Worm (Caenorhabditis elegans) whole organism, L4/young adult: ENCODE measurements around the gene srx-42.

ENCODE experiments used
- W03F9.2 ChIP-seq: fragments of 150-350 bp; optimal IDR thresholded peaks from 2 replicates; lab custom pipeline; 2014; ENCODE audit warnings: missing biosample characterization, missing genetic modification characterization
- dao-5 ChIP-seq: sonication (generic microtip); optimal IDR thresholded peaks from 2 replicates; lab custom pipeline; 2016; ENCODE audit warnings: missing genotype, missing genetic modification characterization, moderate library complexity, missing compliant biosample characterization
- him-1 ChIP-seq: sonication (generic microtip); optimal IDR thresholded peaks from 2 replicates; lab custom pipeline; 2016; ENCODE audit warnings: missing genotype, missing genetic modification reagents, missing genetic modification characterization, missing compliant biosample characterization

Gene srx-42

DNA sequence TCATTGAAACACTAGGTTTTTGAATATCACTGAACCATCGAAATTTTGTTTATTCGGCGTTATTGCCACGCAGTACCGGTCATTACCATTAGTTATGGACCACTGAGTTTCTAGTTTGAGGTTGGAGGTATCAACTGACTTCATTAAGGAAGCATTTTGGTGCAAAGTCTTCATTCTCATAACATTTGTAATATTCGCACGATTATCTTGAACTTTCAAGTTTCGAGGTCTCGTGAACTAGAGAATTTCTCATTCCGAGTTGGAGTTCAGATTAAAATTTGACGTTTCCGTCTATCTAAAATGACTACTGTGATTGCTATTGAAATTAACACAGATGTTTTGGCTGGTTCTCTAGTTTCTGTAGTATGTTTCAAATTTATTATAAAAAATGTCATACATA is at the start of gene srx-42:
TSS of gene srx-42 (plus strand) at position 301 of the 400 bp plus-strand sequence.
- TF ChIP-seq dao-5 (tag; lab: Kevin White, UChicago): no peak
- no peak for TF ChIP-seq him-1
- no peak for TF ChIP-seq W03F9.2

DNA sequence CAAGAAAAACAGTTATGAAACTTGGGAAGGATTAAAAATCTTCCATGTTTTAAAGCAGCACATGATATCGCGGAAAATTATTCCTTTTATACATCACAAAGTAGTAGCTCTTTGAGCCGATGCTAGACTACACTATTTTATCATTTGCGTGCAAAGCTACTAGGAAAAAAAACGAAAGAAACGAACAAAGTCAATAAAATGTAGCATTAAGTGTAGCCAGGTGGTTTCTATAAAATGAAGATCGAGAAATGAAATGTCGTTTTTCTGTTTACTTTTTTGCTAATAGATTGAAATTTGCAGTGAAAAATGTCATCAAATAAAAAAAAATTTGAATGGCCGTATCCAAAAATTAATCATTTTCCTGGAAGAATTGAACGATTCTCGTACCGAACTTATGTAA is 47.9 kb upstream of the srx-42 start, which contains the start of gene cpt-5:
TSS of gene cpt-5 (plus strand) at position 301 of the 400 bp plus-strand sequence.
- no peak for TF ChIP-seq him-1
- TF ChIP-seq dao-5 (tag; lab: Kevin White, UChicago): no peak
- TF ChIP-seq W03F9.2: no peak

DNA sequence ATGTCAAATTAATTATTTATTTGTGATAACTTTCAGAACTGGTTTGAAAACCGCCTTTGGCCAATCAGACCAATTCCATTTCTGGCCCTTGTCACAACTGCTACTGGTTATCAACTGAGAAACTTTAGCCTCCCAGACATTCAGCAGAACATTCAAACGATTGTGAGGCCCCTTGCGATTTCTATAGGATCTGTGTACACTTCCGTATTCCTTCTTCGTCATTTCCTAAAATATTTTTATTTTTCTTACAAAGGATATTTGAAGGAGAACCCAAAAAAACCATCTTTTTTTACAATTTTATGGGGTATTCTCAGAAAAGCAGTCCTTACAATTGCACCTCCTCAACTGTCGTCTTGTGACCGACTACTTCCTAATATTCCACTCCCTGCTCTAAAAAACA is 47.5 kb upstream of the srx-42 start:
- TF ChIP-seq dao-5 (tag; lab: Kevin White, UChicago) (no peak), W03F9.2 (no peak), him-1 (no peak)

- TF ChIP-seq him-1 (no peak), W03F9.2 (no peak), dao-5 (tag; lab: Kevin White, UChicago) (no peak)
Measured at ce11 chrV:13876529-13876928, 44.3 kb upstream of the srx-42 start, which contains the start of gene T22G5.1. T22G5.1 (plus strand) TSS chrV:13876829.

DNA sequence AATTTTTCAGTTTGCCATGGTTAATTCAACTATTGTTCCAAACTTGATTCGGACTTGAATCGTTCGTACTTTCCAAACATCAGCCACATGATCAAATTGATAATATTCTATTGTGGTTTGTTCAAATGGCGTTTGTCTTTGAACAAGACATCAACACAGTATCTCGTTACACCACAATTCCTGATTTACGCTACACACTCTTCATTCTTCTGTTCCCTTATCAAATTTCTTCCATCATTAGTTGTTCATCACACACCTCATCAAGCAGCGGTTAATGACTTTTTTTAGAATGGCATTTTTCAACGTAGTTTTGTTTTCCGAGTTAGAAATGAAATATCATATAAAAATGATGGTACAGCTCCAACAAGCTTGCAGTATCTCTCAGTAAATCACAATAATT is 42.6 kb upstream of the srx-42 start:
- TF ChIP-seq dao-5 (tag; lab: Kevin White, UChicago): no peak
- TF ChIP-seq W03F9.2: no peak
- TF ChIP-seq him-1: no peak

ce11 chrV:13879241-13879640 is 41.6 kb upstream of the srx-42 start, which contains the start of gene lbp-7:
lbp-7 (plus strand) TSS chrV:13879552.
- TF ChIP-seq dao-5 (tag; lab: Kevin White, UChicago) (no peak), him-1 (no peak), W03F9.2 (no peak)

ce11 chrV:13880163-13880562 is 40.7 kb upstream of the srx-42 start:
- TF ChIP-seq W03F9.2: no peak
- TF ChIP-seq him-1: no peak
- no peak for TF ChIP-seq dao-5 (tag; lab: Kevin White, UChicago)

DNA sequence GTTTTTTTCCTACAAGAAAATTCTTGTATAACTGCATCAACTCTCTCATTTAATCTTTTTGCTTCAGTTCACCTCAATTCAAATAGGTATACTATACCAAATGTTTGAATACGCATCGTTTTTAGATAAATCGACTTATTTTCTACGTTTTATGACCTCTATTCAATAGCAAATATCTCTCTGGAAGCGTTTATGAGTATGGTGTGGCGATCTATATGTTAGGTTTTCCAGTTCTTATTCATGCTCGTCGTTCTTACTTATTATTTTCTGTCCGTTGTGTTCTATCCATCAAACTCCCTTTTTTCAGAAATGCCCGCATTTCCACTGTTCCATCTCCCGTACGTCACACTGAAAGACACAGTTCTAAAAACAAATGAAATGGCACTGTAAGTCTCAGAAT is 40.2 kb upstream of the srx-42 start, which contains the start of gene T22G5.3:
TSS of gene T22G5.3 (plus strand) at position 301 of the 400 bp plus-strand sequence.
- no peak for TF ChIP-seq W03F9.2
- no peak for TF ChIP-seq dao-5 (tag; lab: Kevin White, UChicago)
- TF ChIP-seq him-1: no peak

DNA sequence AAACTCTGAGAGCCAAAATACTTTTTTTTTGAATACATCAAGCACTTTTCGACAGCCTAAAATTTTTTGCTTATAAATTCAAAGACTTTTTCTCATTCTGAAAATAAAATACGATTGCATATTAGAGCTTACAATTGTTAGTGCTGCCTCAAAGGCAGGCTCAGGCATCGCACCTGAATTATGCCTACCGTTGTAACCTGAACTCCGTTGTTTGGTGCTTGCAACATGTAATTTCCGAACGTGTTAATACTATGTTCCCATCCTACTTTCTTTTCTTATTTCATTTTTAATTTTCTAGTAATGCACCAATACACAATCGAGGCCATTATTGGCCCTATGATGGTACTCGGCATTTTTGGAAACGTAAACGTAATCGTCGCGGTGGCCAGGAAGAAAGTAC is 33.5 kb upstream of the srx-42 start, which contains the start of gene srsx-19:
TSS of gene srsx-19 (plus strand) at position 301 of the 400 bp plus-strand sequence.
- TF ChIP-seq W03F9.2: no peak
- no peak for TF ChIP-seq him-1
- no peak for TF ChIP-seq dao-5 (tag; lab: Kevin White, UChicago)

ce11 chrV:13889516-13889915 is 31.3 kb upstream of the srx-42 start, which contains the start of gene spp-12:
spp-12 (plus strand) TSS chrV:13889816.
- TF ChIP-seq him-1 (no peak), dao-5 (tag; lab: Kevin White, UChicago) (no peak), W03F9.2 (no peak)

- TF ChIP-seq him-1 (no peak), W03F9.2 (no peak), dao-5 (tag; lab: Kevin White, UChicago) (no peak)
Measured at ce11 chrV:13890473-13890872, 30.4 kb upstream of the srx-42 start, which contains the start of gene lbp-8. lbp-8 (plus strand) TSS chrV:13890773.

DNA sequence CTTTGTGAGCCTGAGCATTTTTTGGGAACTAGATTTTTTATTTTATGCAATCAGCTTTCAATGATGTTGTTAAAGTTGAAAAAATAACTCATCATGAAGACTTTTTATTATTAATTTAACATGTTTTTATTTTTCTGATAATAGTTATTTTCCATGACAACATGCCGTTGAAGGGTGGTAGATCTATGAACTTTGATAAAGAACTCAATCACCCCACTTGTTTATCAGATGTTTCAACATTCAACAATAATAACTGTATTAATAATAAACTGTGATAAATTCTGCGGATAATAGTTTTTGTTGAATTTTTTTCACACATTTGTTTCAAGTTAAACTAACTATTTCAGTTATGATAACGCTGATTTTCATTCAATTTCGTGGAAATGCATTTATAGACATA is 29.3 kb upstream of the srx-42 start:
- no peak for TF ChIP-seq dao-5 (tag; lab: Kevin White, UChicago)
- TF ChIP-seq W03F9.2: peak; percentile 12
- TF ChIP-seq him-1: no peak

DNA sequence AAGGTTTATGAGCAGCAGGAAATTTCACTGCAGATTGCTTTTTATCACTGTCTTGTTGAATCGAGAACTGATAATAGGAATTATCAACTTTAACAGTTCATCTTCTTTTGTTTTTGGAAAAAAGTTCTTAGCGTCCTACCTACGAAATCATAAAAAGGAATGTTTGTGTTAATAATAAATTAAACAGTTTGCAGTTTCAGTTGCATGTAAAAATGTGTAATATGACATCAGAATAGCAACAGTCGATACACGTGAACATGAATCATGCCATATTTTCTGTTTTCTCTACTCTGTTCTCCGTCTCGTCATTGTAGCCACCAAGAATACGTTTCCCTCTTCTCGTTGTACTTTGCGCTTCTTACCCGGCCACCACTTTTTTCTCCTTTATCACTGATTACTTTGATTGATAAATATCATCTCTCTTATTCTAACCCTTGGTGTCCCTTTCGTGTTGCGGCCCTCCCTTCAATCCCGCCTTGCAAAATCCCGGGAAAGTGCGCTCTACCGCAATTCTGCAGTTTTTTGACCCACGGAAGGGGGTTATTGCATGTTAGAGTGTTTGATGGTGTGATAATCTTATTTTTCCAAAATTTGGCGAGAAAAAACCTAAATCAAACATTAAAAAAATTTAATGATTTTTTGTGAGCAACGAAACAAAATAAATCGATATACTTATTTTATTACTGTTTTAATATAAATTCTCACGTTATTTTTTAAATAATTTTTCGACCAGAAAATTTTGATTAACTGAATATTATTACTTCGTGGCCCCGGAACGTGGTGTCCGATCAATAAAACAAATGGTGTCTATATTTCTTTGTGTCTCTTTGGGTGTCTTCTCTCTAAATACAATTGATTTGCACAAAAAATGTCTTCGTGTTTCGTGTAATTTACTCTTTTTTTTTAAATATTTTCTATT is 28.1 kb upstream of the srx-42 start, which contains the start of gene sptl-3:
TSS of gene sptl-3 (plus strand) at position 869 of the 919 bp plus-strand sequence.
- no peak for TF ChIP-seq dao-5 (tag; lab: Kevin White, UChicago)
- no peak for TF ChIP-seq him-1
- TF ChIP-seq W03F9.2: no peak

DNA sequence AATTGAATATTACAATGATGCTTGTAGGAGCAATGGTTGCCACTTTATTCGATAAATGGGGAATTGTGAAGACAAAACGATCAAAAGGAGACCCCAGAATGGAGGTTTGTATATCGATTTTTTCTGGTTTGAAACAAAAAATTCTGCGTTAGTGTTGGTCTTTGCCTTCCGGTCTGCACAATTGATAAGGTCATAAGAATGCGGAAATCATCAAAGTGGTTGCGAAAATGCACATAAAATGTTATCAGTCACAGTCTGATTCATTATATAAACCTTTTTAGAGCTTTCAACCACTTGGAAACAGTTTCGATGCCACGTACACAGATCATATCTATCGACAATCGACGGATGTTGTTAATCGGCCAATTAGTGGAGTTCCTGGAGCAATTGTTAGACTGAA is 27.2 kb upstream of the srx-42 start:
- TF ChIP-seq dao-5 (tag; lab: Kevin White, UChicago) (no peak), him-1 (no peak), W03F9.2 (no peak)

- TF ChIP-seq him-1 (no peak), W03F9.2 (no peak), dao-5 (tag; lab: Kevin White, UChicago) (no peak)
Measured at ce11 chrV:13898356-13898755, 22.5 kb upstream of the srx-42 start, which contains the start of gene cyp-35C1. cyp-35C1 (minus strand) TSS chrV:13898487.
